Fruit fly (Drosophila melanogaster) whole organism, embryonic: ENCODE measurements around the gene CG7342.
A peak's percentile ranks its signal among the peaks of the same experiment; 100 is the strongest.

Source experiments
- Antp ChIP-seq: fragments of 200-800 bp; sonication (Bioruptor generic); optimal IDR thresholded peaks from 3 replicates; lab custom pipeline; 2016; ENCODE audit warnings: missing biosample characterization, missing genetic modification characterization
- Asciz ChIP-seq: fragments of 200-800 bp; sonication (Bioruptor generic); optimal IDR thresholded peaks from 2 replicates; lab custom pipeline; 2017; ENCODE audit warnings: missing biosample characterization, mild to moderate bottlenecking, missing genetic modification characterization, missing genetic modification reagents
- Atf3 ChIP-seq: fragments of 200-800 bp; sonication (Bioruptor generic); optimal IDR thresholded peaks from 3 replicates; lab custom pipeline; 2016; ENCODE audit warnings: missing biosample characterization, missing genetic modification characterization
- Bteb2 ChIP-seq: fragments of 200-800 bp; sonication (Bioruptor generic); optimal IDR thresholded peaks from 2 replicates; lab custom pipeline; 2016; ENCODE audit warnings: missing biosample characterization, missing genetic modification characterization
- CG11093 ChIP-seq: fragments of 200-800 bp; sonication (Bioruptor generic); IDR thresholded peaks from 3 replicates; pipeline ENCODE4 v1.3.6; 2022; ENCODE audit warnings: missing biosample characterization, missing genetic modification characterization
- CG11695 ChIP-seq: fragments of 200-800 bp; sonication (Bioruptor generic); IDR thresholded peaks from 3 replicates; pipeline ENCODE4 v1.3.6; 2022; ENCODE audit warnings: missing biosample characterization, missing genetic modification characterization
- CG13123 ChIP-seq: fragments of 200-800 bp; sonication (Bioruptor generic); optimal IDR thresholded peaks from 2 replicates; lab custom pipeline; 2016; ENCODE audit warnings: missing biosample characterization, missing genetic modification characterization
- CG14667 ChIP-seq: fragments of 200-800 bp; sonication (Bioruptor generic); IDR thresholded peaks from 2 replicates; pipeline ENCODE4 v1.3.6; 2022; ENCODE audit warnings: missing biosample characterization, missing genetic modification characterization
- CG17328 ChIP-seq: fragments of 200-800 bp; sonication (Bioruptor generic); IDR thresholded peaks from 2 replicates; pipeline ENCODE4 v1.3.6; 2022; ENCODE audit warnings: missing biosample characterization, missing genetic modification characterization
- CG1792 ChIP-seq: fragments of 200-800 bp; sonication (Bioruptor generic); optimal IDR thresholded peaks from 2 replicates; lab custom pipeline; 2016; ENCODE audit warnings: missing biosample characterization, missing genetic modification characterization
- CG18476 ChIP-seq: fragments of 200-800 bp; sonication (Bioruptor generic); optimal IDR thresholded peaks from 2 replicates; lab custom pipeline; 2016; ENCODE audit warnings: missing biosample characterization, mild to moderate bottlenecking, missing genetic modification characterization
- CG2116 ChIP-seq: fragments of 200-800 bp; sonication (Bioruptor generic); optimal IDR thresholded peaks from 3 replicates; lab custom pipeline; 2018; ENCODE audit warnings: missing biosample characterization, mild to moderate bottlenecking, missing genetic modification characterization
- CG30403 ChIP-seq: fragments of 200-800 bp; sonication (Bioruptor generic); optimal IDR thresholded peaks from 3 replicates; lab custom pipeline; 2016; ENCODE audit warnings: missing biosample characterization, missing genetic modification characterization
- CG34224 ChIP-seq: fragments of 200-800 bp; sonication (Bioruptor generic); IDR thresholded peaks from 3 replicates; pipeline ENCODE4 v1.3.6; 2022; ENCODE audit warnings: missing biosample characterization, missing genetic modification characterization; ENCODE audit not compliant: partially characterized antibody
- CG34422 ChIP-seq: fragments of 200-800 bp; sonication (Bioruptor generic); IDR thresholded peaks from 3 replicates; pipeline ENCODE4 v1.3.6; 2022; ENCODE audit warnings: missing biosample characterization, missing genetic modification characterization
- CG3726 ChIP-seq: fragments of 200-800 bp; sonication (Bioruptor generic); IDR thresholded peaks from 3 replicates; pipeline ENCODE4, ENCODE4 v1.3.6; 2022; ENCODE audit warnings: missing biosample characterization, missing genetic modification characterization
- CG4707 ChIP-seq: fragments of 200-800 bp; sonication (Bioruptor generic); optimal IDR thresholded peaks from 2 replicates; lab custom pipeline; 2018; ENCODE audit warnings: missing biosample characterization, mild to moderate bottlenecking, missing genetic modification characterization, moderate library complexity
- CG5180 ChIP-seq: fragments of 200-800 bp; sonication (Bioruptor generic); optimal IDR thresholded peaks from 3 replicates; lab custom pipeline; 2017; ENCODE audit warnings: missing biosample characterization, missing genetic modification characterization, mild to moderate bottlenecking, moderate library complexity, missing genetic modification reagents
- CG6254 ChIP-seq: fragments of 200-800 bp; sonication (Bioruptor generic); optimal IDR thresholded peaks from 3 replicates; lab custom pipeline; 2017; ENCODE audit warnings: mild to moderate bottlenecking, missing biosample characterization, missing genetic modification reagents, missing genetic modification characterization
- CG6813 ChIP-seq: fragments of 200-800 bp; sonication (Bioruptor generic); optimal IDR thresholded peaks from 2 replicates; lab custom pipeline; 2017; ENCODE audit warnings: missing biosample characterization, missing genetic modification characterization, mild to moderate bottlenecking, moderate library complexity, missing genetic modification reagents
- CG8089 ChIP-seq: fragments of 200-800 bp; sonication (Bioruptor generic); optimal IDR thresholded peaks from 3 replicates; lab custom pipeline; 2016; ENCODE audit warnings: missing biosample characterization, missing genetic modification characterization
- CG9437 ChIP-seq: fragments of 200-800 bp; sonication (Bioruptor generic); optimal IDR thresholded peaks from 2 replicates; lab custom pipeline; 2018; ENCODE audit warnings: missing biosample characterization, mild to moderate bottlenecking, missing genetic modification characterization
- CG9932 ChIP-seq: fragments of 200-800 bp; sonication (Bioruptor generic); IDR thresholded peaks from 2 replicates; pipeline ENCODE4 v1.3.6; 2022; ENCODE audit warnings: missing biosample characterization, missing genetic modification characterization
- D19A ChIP-seq: fragments of 200-800 bp; optimal IDR thresholded peaks from 3 replicates; lab custom pipeline; 2019; ENCODE audit warnings: missing biosample characterization, mild to moderate bottlenecking, missing genetic modification characterization, moderate library complexity
- Deaf1 ChIP-seq: fragments of 200-800 bp; optimal IDR thresholded peaks from 3 replicates; lab custom pipeline; 2019; ENCODE audit warnings: missing biosample characterization, mild to moderate bottlenecking, missing genetic modification characterization, moderate library complexity
- Ets65A ChIP-seq: fragments of 200-800 bp; sonication (Bioruptor generic); peaks from one replicate; lab custom pipeline; 2016; ENCODE audit warnings: missing biosample characterization, missing genetic modification characterization
- HLH54F ChIP-seq: fragments of 200-800 bp; sonication (Bioruptor generic); optimal IDR thresholded peaks from 3 replicates; lab custom pipeline; 2016; ENCODE audit warnings: missing biosample characterization, missing genetic modification characterization
- Mrtf ChIP-seq: fragments of 200-800 bp; sonication (Bioruptor generic); IDR thresholded peaks from 3 replicates; pipeline ENCODE4 v1.3.6; 2022; ENCODE audit warnings: missing biosample characterization, missing genetic modification characterization
- NC2α ChIP-seq: fragments of 200-800 bp; sonication (Bioruptor generic); optimal IDR thresholded peaks from 2 replicates; lab custom pipeline; 2016; ENCODE audit warnings: missing biosample characterization, missing genetic modification characterization
- NC2β ChIP-seq: fragments of 200-800 bp; sonication (Bioruptor generic); optimal IDR thresholded peaks from 2 replicates; lab custom pipeline; 2016; ENCODE audit warnings: missing biosample characterization, missing genetic modification characterization
- Ptx1 ChIP-seq: fragments of 200-800 bp; sonication (Bioruptor generic); IDR thresholded peaks from 2 replicates; pipeline ENCODE4 v1.3.6; 2022; ENCODE audit warnings: missing biosample characterization, missing genetic modification characterization
- Taf1 ChIP-seq: fragments of 200-800 bp; sonication (Bioruptor generic); IDR thresholded peaks from 2 replicates; pipeline ENCODE4 v1.3.6; 2022; ENCODE audit warnings: missing biosample characterization, missing genetic modification characterization
- Usf ChIP-seq: fragments of 200-800 bp; sonication (Bioruptor generic); optimal IDR thresholded peaks from 2 replicates; lab custom pipeline; 2017; ENCODE audit warnings: missing genotype, missing biosample characterization, missing genetic modification characterization
- Xrp1 ChIP-seq: fragments of 200-800 bp; sonication (Bioruptor generic); IDR thresholded peaks from 2 replicates; pipeline ENCODE4 v1.3.6; 2022; ENCODE audit warnings: missing biosample characterization, missing genetic modification characterization
- ara ChIP-seq: fragments of 200-800 bp; sonication (Bioruptor generic); IDR thresholded peaks from 2 replicates; pipeline ENCODE4 v1.3.6; 2022; ENCODE audit warnings: missing biosample characterization, missing genetic modification characterization
- bab2 ChIP-seq: fragments of 200-800 bp; sonication (Bioruptor generic); optimal IDR thresholded peaks from 2 replicates; lab custom pipeline; 2016; ENCODE audit warnings: missing biosample characterization, missing genetic modification characterization
- chn ChIP-seq: fragments of 200-800 bp; sonication (Bioruptor generic); optimal IDR thresholded peaks from 2 replicates; lab custom pipeline; 2016; ENCODE audit warnings: missing biosample characterization, missing genetic modification characterization
- dysf ChIP-seq: fragments of 200-800 bp; sonication (Bioruptor generic); IDR thresholded peaks from 3 replicates; pipeline ENCODE4 v1.3.6; 2022; ENCODE audit warnings: missing biosample characterization, missing genetic modification characterization
- fd3F ChIP-seq: fragments of 200-800 bp; sonication (Bioruptor generic); optimal IDR thresholded peaks from 2 replicates; lab custom pipeline; 2018; ENCODE audit warnings: missing biosample characterization, mild to moderate bottlenecking, missing genetic modification characterization, moderate library complexity
- hb ChIP-seq: fragments of 200-800 bp; sonication (Bioruptor generic); IDR thresholded peaks from 3 replicates; pipeline ENCODE4 v1.3.6; 2022; ENCODE audit warnings: missing biosample characterization, missing genetic modification characterization; ENCODE audit not compliant: partially characterized antibody
- hkb ChIP-seq, 2 experiments: fragments of 200-800 bp in 1 of 2; fragments of >200 bp in 1 of 2; sonication (Bioruptor generic) in 1 of 2; IDR thresholded peaks in 1 of 2; optimal IDR thresholded peaks in 1 of 2; 2 replicates each; pipeline versions ENCODE4 v1.3.6 to Lab custom; 2017 to 2022; ENCODE audit warnings: missing biosample characterization in 1 of 2, missing genetic modification characterization in 1 of 2
- kah ChIP-seq: fragments of 200-800 bp; sonication (Bioruptor generic); optimal IDR thresholded peaks from 2 replicates; lab custom pipeline; 2018; ENCODE audit warnings: missing biosample characterization, mild to moderate bottlenecking, missing genetic modification characterization
- luna ChIP-seq: fragments of 200-800 bp; sonication (Bioruptor generic); optimal IDR thresholded peaks from 2 replicates; lab custom pipeline; 2016; ENCODE audit warnings: missing biosample characterization, missing genetic modification characterization
- pb ChIP-seq: fragments of 200-800 bp; sonication (Bioruptor generic); optimal IDR thresholded peaks from 3 replicates; lab custom pipeline; 2016; ENCODE audit warnings: missing biosample characterization, missing genetic modification characterization
- phol ChIP-seq: fragments of 200-800 bp; sonication (Bioruptor generic); optimal IDR thresholded peaks from 3 replicates; lab custom pipeline; 2018; ENCODE audit warnings: missing biosample characterization, mild to moderate bottlenecking, missing genetic modification characterization, moderate library complexity
- sc ChIP-seq, 3 experiments: fragments of >200 bp in 2 of 3; fragments of 200-800 bp in 1 of 3; sonication (Bioruptor generic) in 1 of 3; optimal IDR thresholded peaks; 2 replicates in 2 of 3; 3 replicates in 1 of 3; lab custom pipeline; 2017; ENCODE audit warnings: mild to moderate bottlenecking in 1 of 3, missing biosample characterization in 1 of 3, missing genetic modification characterization in 1 of 3, missing genetic modification reagents in 1 of 3
- shn ChIP-seq: fragments of 200-800 bp; sonication (Bioruptor generic); optimal IDR thresholded peaks from 3 replicates; lab custom pipeline; 2016; ENCODE audit warnings: missing biosample characterization, missing genetic modification characterization
- tap ChIP-seq: fragments of 200-800 bp; optimal IDR thresholded peaks from 3 replicates; lab custom pipeline; 2019; ENCODE audit warnings: missing biosample characterization, mild to moderate bottlenecking, missing genetic modification characterization, moderate library complexity
- vnd ChIP-seq: fragments of 200-800 bp; sonication (Bioruptor generic); IDR thresholded peaks from 3 replicates; pipeline ENCODE4 v1.3.6; 2022; ENCODE audit warnings: missing biosample characterization, missing genetic modification characterization; ENCODE audit not compliant: partially characterized antibody
- zfh2 ChIP-seq: fragments of 200-800 bp; sonication (Bioruptor generic); optimal IDR thresholded peaks from 2 replicates; lab custom pipeline; 2016; ENCODE audit warnings: missing biosample characterization, missing genetic modification characterization

Gene CG7342

dm6 chr3R:19623606-19624005 lies 20.4 kb downstream of the CG7342 start (continued):
- TF ChIP-seq phol (peak; percentile 62), dysf (peak; percentile 75), CG17328 (GFP tag; lab: Robert Waterston, UW) (peak; percentile 57; the same call in 1 of the 2 replicates), hkb (optimal IDR thresholded peaks at IDR 0.05; lab: Kevin White, UChicago) (no peak), hkb (GFP tag; IDR thresholded peaks at IDR 0.05; lab: Robert Waterston, UW) (peak; percentile 80), luna (GFP tag; lab: Kevin White, UChicago) (no peak), Ets65A (peak; percentile 93), CG14667 (GFP tag; lab: Robert Waterston, UW) (no peak), CG5180 (GFP tag; lab: Kevin White, UChicago) (no peak), CG8089 (GFP tag; lab: Kevin White, UChicago) (peak; percentile 42), CG1792 (GFP tag; lab: Kevin White, UChicago) (peak; percentile 27), CG6813 (peak; percentile 26), CG3726 (GFP tag; lab: Robert Waterston, UW) (peak; percentile 55; the same call in 1 of the 3 replicates), CG9932 (peak; percentile 54; the same call in 1 of the 2 replicates), CG34422 (GFP tag; lab: Robert Waterston, UW) (peak; percentile 74; the same call in 2 of the 3 replicates), pb (GFP tag; lab: Kevin White, UChicago) (peak; percentile 54), Ptx1 (GFP tag; lab: Robert Waterston, UW) (peak; percentile 63), CG34224 (GFP tag; lab: Robert Waterston, UW) (no peak), hb (GFP tag; lab: Robert Waterston, UW) (no peak), D19A (tag; lab: Kevin White, UChicago) (peak; percentile 39), zfh2 (GFP tag; lab: Kevin White, UChicago) (peak; percentile 34), NC2α (no peak), Xrp1 (GFP tag; lab: Robert Waterston, UW) (peak; percentile 72; the same call in 1 of the 2 replicates), HLH54F (GFP tag; lab: Kevin White, UChicago) (peak; percentile 60), Bteb2 (GFP tag; lab: Kevin White, UChicago) (peak; percentile 47), Taf1 (GFP tag; lab: Robert Waterston, UW) (peak; percentile 30; the same call in 1 of the 2 replicates), CG13123 (GFP tag; lab: Kevin White, UChicago) (no peak), CG6254 (GFP tag; lab: Kevin White, UChicago) (peak; percentile 27), CG9437 (GFP tag; lab: Kevin White, UChicago) (peak; percentile 26), NC2β (no peak), CG11695 (peak; percentile 68; the same call in 2 of the 3 replicates), Deaf1 (tag; lab: Kevin White, UChicago) (no peak), Antp (GFP tag; lab: Kevin White, UChicago) (peak; percentile 43), CG30403 (GFP tag; lab: Kevin White, UChicago) (peak; percentile 62), Asciz (peak; percentile 69), CG18476 (GFP tag; lab: Kevin White, UChicago) (no peak), ara (peak; percentile 33; the same call in 1 of the 2 replicates), tap (peak; percentile 44), Usf (GFP tag; lab: Kevin White, UChicago) (no peak), CG4707 (no peak), chn (GFP tag; lab: Kevin White, UChicago) (peak; percentile 19), vnd (GFP tag; lab: Robert Waterston, UW) (no peak), kah (GFP tag; lab: Kevin White, UChicago) (no peak), Mrtf (GFP tag; lab: Robert Waterston, UW) (peak; percentile 33; the same call in 1 of the 3 replicates), sc (optimal IDR thresholded peaks at IDR 0.05; lab: Kevin White, UChicago) (no peak), sc (GFP tag; optimal IDR thresholded peaks at IDR 0.05; lab: Kevin White, UChicago) (peak; percentile 11), CG2116 (GFP tag; lab: Kevin White, UChicago) (peak; percentile 1), fd3F (GFP tag; lab: Kevin White, UChicago) (no peak), CG11093 (0 out of 3 replicates have a peak, but pooled peaks have one; percentile 38), Atf3 (peak; percentile 44), shn (GFP tag; lab: Kevin White, UChicago) (peak; percentile 10), bab2 (GFP tag; lab: Kevin White, UChicago) (peak; percentile 72)
